Worm (Caenorhabditis elegans) whole organism, late embryonic: ENCODE results near the gene irld-33.
"Not testable (repeated sequence)": the region's sequence is repeated elsewhere in the genome, so short reads cannot be mapped to it uniquely, and the experiment has no call there.

Experiments
- K02D7.2 ChIP-seq: sonication (generic microtip); optimal IDR thresholded peaks from 2 replicates; lab custom pipeline; 2017; ENCODE audit warnings: mild to moderate bottlenecking, missing genetic modification characterization, missing compliant biosample characterization
- ceh-34 ChIP-seq: sonication (generic microtip); optimal IDR thresholded peaks from 2 replicates; lab custom pipeline; 2016; ENCODE audit warnings: mild to moderate bottlenecking, missing genetic modification characterization, missing compliant biosample characterization
- ceh-9 ChIP-seq: sonication (generic microtip); optimal IDR thresholded peaks from 2 replicates; lab custom pipeline; 2016; ENCODE audit warnings: mild to moderate bottlenecking, missing genetic modification characterization, inconsistent platforms, missing compliant biosample characterization
- dmd-4 ChIP-seq: sonication (generic microtip); optimal IDR thresholded peaks from 2 replicates; lab custom pipeline; 2016; ENCODE audit warnings: borderline replicate concordance, missing genetic modification characterization, missing compliant biosample characterization
- hlh-15 ChIP-seq: sonication (generic microtip); optimal IDR thresholded peaks from 2 replicates; lab custom pipeline; 2016; ENCODE audit warnings: missing genetic modification characterization, missing compliant biosample characterization
- lin-11 ChIP-seq: fragments of 200-800 bp; sonication (Bioruptor generic); optimal IDR thresholded peaks from 2 replicates; lab custom pipeline; 2018; ENCODE audit warnings: mild to moderate bottlenecking, missing genetic modification characterization, missing compliant biosample characterization
- madf-2 ChIP-seq: sonication (generic microtip); optimal IDR thresholded peaks from 2 replicates; lab custom pipeline; 2017; ENCODE audit warnings: missing genetic modification characterization, missing compliant biosample characterization
- sox-4 ChIP-seq: sonication (generic microtip); optimal IDR thresholded peaks from 2 replicates; lab custom pipeline; 2017; ENCODE audit warnings: mild to moderate bottlenecking, missing genetic modification characterization, inconsistent platforms, missing compliant biosample characterization
- zip-5 ChIP-seq: sonication (generic microtip); optimal IDR thresholded peaks from 2 replicates; lab custom pipeline; 2016; ENCODE audit warnings: missing genetic modification characterization, missing compliant biosample characterization
- ztf-16 ChIP-seq: sonication (generic microtip); optimal IDR thresholded peaks from 2 replicates; lab custom pipeline; 2017; ENCODE audit warnings: missing genetic modification characterization, missing compliant biosample characterization

DNA sequence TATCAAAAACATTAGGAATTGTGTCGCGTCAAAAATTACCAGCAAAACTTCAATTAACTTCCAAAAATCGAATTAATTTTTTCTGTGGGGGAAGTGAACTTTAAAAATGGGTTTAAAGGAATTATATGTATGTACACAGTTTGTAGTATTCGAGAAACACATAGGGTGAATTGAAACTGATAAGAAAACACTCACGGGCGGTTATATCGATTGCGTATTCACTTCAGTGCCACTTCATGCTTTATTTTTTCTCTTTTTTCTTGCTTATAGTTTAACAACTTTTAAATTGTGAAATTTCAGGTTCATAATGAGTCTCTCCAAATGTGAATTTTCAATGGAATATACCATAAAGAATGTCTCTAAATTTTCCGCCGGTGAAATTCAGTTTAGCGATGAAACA is 32.5 kb downstream of the irld-33 start, which contains the start of gene math-26:
- not testable (repeated sequence) for TF ChIP-seq hlh-15 (tag; lab: Kevin White, UChicago); K02D7.2 (tag; lab: Kevin White, UChicago); ztf-16 (tag; lab: Kevin White, UChicago); lin-11 (tag; lab: Kevin White, UChicago); madf-2 (tag; lab: Kevin White, UChicago); ceh-9; ceh-34 (tag; lab: Kevin White, UChicago); dmd-4; sox-4; zip-5 (tag; lab: Kevin White, UChicago)
